Worm (Caenorhabditis elegans): ENCODE results near the gene R10E12.2.

The R10E12.2 gene

ce11 chrIII:9984604-9985003 lies 10.9 kb upstream of the R10E12.2 start:
- no peak for TF ChIP-seq jun-1 (tag; optimal IDR thresholded peaks at IDR 0.05)
- no peak for TF ChIP-seq mdl-1 (tag; optimal IDR thresholded peaks at IDR 0.05)
- TF ChIP-seq unc-39 (tag; optimal IDR thresholded peaks at IDR 0.05), result no peak
- no peak for TF ChIP-seq tbx-2 (tag; optimal IDR thresholded peaks at IDR 0.05)
- TF ChIP-seq nfya-1 (tag; optimal IDR thresholded peaks at IDR 0.05; ENCODE audit: insufficient read depth), result no peak
- TF ChIP-seq ceh-9 (tag; optimal IDR thresholded peaks at IDR 0.05), result no peak
- TF ChIP-seq egl-27 (tag; optimal IDR thresholded peaks at IDR 0.05), result no peak
- TF ChIP-seq lsy-12 (tag; optimal IDR thresholded peaks at IDR 0.05), result no peak
- TF ChIP-seq elt-2 (tag; optimal IDR thresholded peaks at IDR 0.05), result no peak
- TF ChIP-seq pha-4 (tag; optimal IDR thresholded peaks at IDR 0.05), result no peak
- no peak for TF ChIP-seq ceh-82 (tag; optimal IDR thresholded peaks at IDR 0.05)
- no peak for TF ChIP-seq ztf-4 (tag; optimal IDR thresholded peaks at IDR 0.05)
- TF ChIP-seq fkh-10 (GFP tag; optimal IDR thresholded peaks at IDR 0.05), result no peak
- no peak for TF ChIP-seq nhr-77 (tag; optimal IDR thresholded peaks at IDR 0.05)
- TF ChIP-seq ZK546.5 (tag; optimal IDR thresholded peaks at IDR 0.05), result no peak
- TF ChIP-seq ztf-11 (tag; optimal IDR thresholded peaks at IDR 0.05), result no peak
- no peak for TF ChIP-seq sea-2 (GFP tag; optimal IDR thresholded peaks at IDR 0.05)
- no peak for TF ChIP-seq ama-1 (optimal IDR thresholded peaks at IDR 0.05)
- no peak for TF ChIP-seq nhr-11 (tag; optimal IDR thresholded peaks at IDR 0.05)
- no peak for TF ChIP-seq fos-1 (tag; optimal IDR thresholded peaks at IDR 0.05)

DNA sequence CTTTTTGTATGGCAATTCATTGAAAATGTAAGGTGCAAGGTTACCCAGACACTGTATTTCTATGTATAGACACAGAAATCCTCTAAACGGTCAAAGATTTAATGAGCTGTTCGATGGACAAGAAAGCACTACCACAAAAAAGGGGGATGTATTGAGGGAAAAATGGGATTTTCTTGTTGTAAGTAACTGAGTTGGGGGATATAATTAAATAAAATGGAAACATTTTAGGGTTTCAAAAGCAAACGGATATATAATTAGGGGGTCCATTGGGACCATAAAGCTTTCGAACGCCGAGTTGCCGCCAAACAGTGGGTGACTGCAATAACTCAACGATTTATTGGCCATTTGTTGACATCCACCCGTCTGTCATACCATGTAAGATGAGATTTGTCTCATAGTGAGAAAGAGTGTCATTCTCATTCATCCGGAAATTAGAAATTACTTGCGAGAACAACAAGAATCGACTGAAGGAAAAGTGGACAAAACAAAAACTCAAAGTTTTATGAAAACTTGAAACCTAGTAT lies 8.5 kb upstream of the R10E12.2 start:
- TF ChIP-seq ztf-11 (tag; optimal IDR thresholded peaks at IDR 0.05) (no peak), fos-1 (tag; optimal IDR thresholded peaks at IDR 0.05) (no peak), egl-5 (tag; optimal IDR thresholded peaks at IDR 0.05) (peak; percentile 8)

- peak; percentile 59 for TF ChIP-seq fkh-10 (GFP tag; optimal IDR thresholded peaks at IDR 0.05)
- TF ChIP-seq nhr-12 (tag; optimal IDR thresholded peaks at IDR 0.05), result no peak
Observed at ce11 chrIII:9972192-9972811, 1.4 kb downstream of the R10E12.2 start.

ce11 chrIII:9969371-9969770 lies 4.3 kb downstream of the R10E12.2 start:
- no peak for TF ChIP-seq unc-39 (tag; optimal IDR thresholded peaks at IDR 0.05)

ce11 chrIII:9965444-9965843 lies 8.2 kb downstream of the R10E12.2 start:
- TF ChIP-seq lin-15B (tag; optimal IDR thresholded peaks at IDR 0.05), result no peak
- no peak for TF ChIP-seq ceh-16 (tag; optimal IDR thresholded peaks at IDR 0.05)
- TF ChIP-seq fkh-10 (GFP tag; optimal IDR thresholded peaks at IDR 0.05), result no peak
- no peak for TF ChIP-seq nfya-1 (tag; optimal IDR thresholded peaks at IDR 0.05; ENCODE audit: insufficient read depth)
- no peak for TF ChIP-seq elt-3 (tag; optimal IDR thresholded peaks at IDR 0.05)
- TF ChIP-seq ztf-4 (tag; optimal IDR thresholded peaks at IDR 0.05), result no peak
- no peak for TF ChIP-seq nhr-67 (tag; optimal IDR thresholded peaks at IDR 0.05)

DNA sequence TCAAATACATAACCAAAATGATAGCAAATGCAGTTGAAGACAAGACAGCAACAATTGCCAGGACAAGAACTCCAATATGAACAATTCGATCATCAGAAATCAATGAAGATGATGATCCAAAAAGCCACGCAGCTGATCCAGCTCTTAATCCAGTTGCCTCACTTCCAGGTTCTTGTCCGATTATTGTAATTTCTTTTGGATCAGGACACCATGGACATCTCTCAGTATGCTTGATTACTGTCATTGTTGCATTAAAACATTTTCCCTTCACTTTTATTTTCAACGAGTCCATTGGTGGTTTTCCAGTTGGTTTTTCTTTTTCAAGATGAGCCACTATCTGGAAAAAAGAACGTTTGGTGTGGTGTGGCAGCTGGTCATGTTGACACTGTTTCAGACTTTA lies 9.2 kb downstream of the R10E12.2 start:
- TF ChIP-seq lin-39 (tag; optimal IDR thresholded peaks at IDR 0.05), result no peak
- TF ChIP-seq mml-1 (tag; optimal IDR thresholded peaks at IDR 0.05), result no peak
- no peak for TF ChIP-seq hmg-11 (tag; optimal IDR thresholded peaks at IDR 0.05)
- TF ChIP-seq tbx-2 (tag; optimal IDR thresholded peaks at IDR 0.05), result no peak
- no peak for TF ChIP-seq ceh-28 (tag; optimal IDR thresholded peaks at IDR 0.05)

- no peak for TF ChIP-seq ceh-9 (tag; optimal IDR thresholded peaks at IDR 0.05)
- no peak for TF ChIP-seq nhr-77 (tag; optimal IDR thresholded peaks at IDR 0.05)
- TF ChIP-seq zag-1 (tag; optimal IDR thresholded peaks at IDR 0.05), result no peak
- TF ChIP-seq nhr-28 (tag; optimal IDR thresholded peaks at IDR 0.05), result no peak
- no peak for TF ChIP-seq elt-2 (tag; optimal IDR thresholded peaks at IDR 0.05)
- no peak for TF ChIP-seq elt-1 (tag; optimal IDR thresholded peaks at IDR 0.05)
- TF ChIP-seq nhr-23 (tag; optimal IDR thresholded peaks at IDR 0.05), result no peak
- no peak for TF ChIP-seq R02D3.7 (tag; optimal IDR thresholded peaks at IDR 0.05)
- TF ChIP-seq egl-5 (tag; optimal IDR thresholded peaks at IDR 0.05), result no peak
- TF ChIP-seq fkh-2 (tag; optimal IDR thresholded peaks at IDR 0.05), result no peak
- no peak for TF ChIP-seq tbx-2 (tag; optimal IDR thresholded peaks at IDR 0.05)
- TF ChIP-seq mml-1 (tag; optimal IDR thresholded peaks at IDR 0.05), result no peak
Observed at ce11 chrIII:9963447-9963846, 10.2 kb downstream of the R10E12.2 start.

Measured in whole organism, L3 larva.